Worm (Caenorhabditis elegans) whole organism, young adult: ENCODE measurements around the gene paa-1.
A peak's percentile ranks its signal among the peaks of the same experiment; 100 is the strongest.

Source experiments
- D2030.7 ChIP-seq: fragments of 200-800 bp; sonication (Bioruptor generic); IDR thresholded peaks from 2 replicates; pipeline ENCODE4 v1.3.6; 2022; ENCODE audit warnings: missing genetic modification reagents, missing genetic modification characterization, missing compliant biosample characterization
- F10E7.11 ChIP-seq: sonication (generic microtip); optimal IDR thresholded peaks from 2 replicates; lab custom pipeline; 2017; ENCODE audit warnings: mild to moderate bottlenecking, missing genetic modification characterization, moderate library complexity, missing compliant biosample characterization
- F23B12.7 ChIP-seq: sonication (generic microtip); optimal IDR thresholded peaks from 2 replicates; lab custom pipeline; 2017; ENCODE audit warnings: missing genetic modification characterization, mild to moderate bottlenecking, missing compliant biosample characterization, antibody characterized with exemption, moderate library complexity; ENCODE audit not compliant: insufficient read depth
- F37B4.10 ChIP-seq: fragments of 200-800 bp; sonication (Bioruptor generic); IDR thresholded peaks from 2 replicates; pipeline ENCODE4 v1.3.6; 2022; ENCODE audit warnings: missing genetic modification characterization, missing compliant biosample characterization
- F52B5.7 ChIP-seq: sonication (generic microtip); optimal IDR thresholded peaks from 2 replicates; lab custom pipeline; 2016; ENCODE audit warnings: mild to moderate bottlenecking, missing genetic modification characterization, missing compliant biosample characterization
- F55B11.4 ChIP-seq: sonication (generic microtip); optimal IDR thresholded peaks from 2 replicates; lab custom pipeline; 2016; ENCODE audit warnings: missing compliant biosample characterization, missing genetic modification characterization, borderline replicate concordance; ENCODE audit not compliant: insufficient read depth
- T26A5.8 ChIP-seq: sonication (generic microtip); optimal IDR thresholded peaks from 2 replicates; lab custom pipeline; 2016; ENCODE audit warnings: missing genetic modification characterization, missing compliant biosample characterization
- Y95B8A.8 ChIP-seq: fragments of 200-800 bp; sonication (Bioruptor generic); IDR thresholded peaks from 2 replicates; pipeline ENCODE4 v1.3.6; 2022; ENCODE audit warnings: missing genetic modification reagents, missing genetic modification characterization, missing compliant biosample characterization
- ama-1 ChIP-seq, 3 experiments: fragments of 150-350 bp in 1 of 3; sonication (generic microtip) in 2 of 3; optimal IDR thresholded peaks; 2 replicates each; lab custom pipeline; 2014 to 2018; ENCODE audit warnings: missing biosample characterization in 2 of 3, missing genetic modification characterization in 2 of 3, missing genetic modification reagents in 2 of 3
- aptf-3 ChIP-seq: fragments of 200-800 bp; sonication (Bioruptor generic); IDR thresholded peaks from 2 replicates; pipeline ENCODE4 v1.3.6; 2022; ENCODE audit warnings: missing genetic modification characterization, missing compliant biosample characterization
- atf-7 ChIP-seq: sonication (generic microtip); optimal IDR thresholded peaks from 2 replicates; lab custom pipeline; 2017; ENCODE audit warnings: mild to moderate bottlenecking, missing genetic modification characterization, missing compliant biosample characterization
- attf-5 ChIP-seq: fragments of 200-800 bp; sonication (Bioruptor generic); optimal IDR thresholded peaks from 2 replicates; lab custom pipeline; 2018; ENCODE audit warnings: mild to moderate bottlenecking, missing genetic modification characterization, missing compliant biosample characterization
- attf-6 ChIP-seq: fragments of 200-800 bp; sonication (Bioruptor generic); IDR thresholded peaks from 2 replicates; pipeline ENCODE4 v1.3.6; 2022; ENCODE audit warnings: missing genetic modification reagents, missing genetic modification characterization, missing compliant biosample characterization
- cebp-1 ChIP-seq, 2 experiments: fragments of 200-800 bp in 1 of 2; sonication (Bioruptor generic) in 1 of 2; sonication (generic microtip) in 1 of 2; IDR thresholded peaks in 1 of 2; optimal IDR thresholded peaks in 1 of 2; 2 replicates each; pipeline versions ENCODE4 v1.3.6 to Lab custom; 2017 to 2022; ENCODE audit warnings: missing compliant biosample characterization in 2 of 2, missing genetic modification characterization in 2 of 2, mild to moderate bottlenecking in 1 of 2, missing genetic modification reagents in 1 of 2, moderate library complexity in 1 of 2
- ceh-27 ChIP-seq: fragments of 200-800 bp; sonication (Bioruptor generic); optimal IDR thresholded peaks from 2 replicates; lab custom pipeline; 2018; ENCODE audit warnings: mild to moderate bottlenecking, missing genetic modification characterization, moderate library complexity, missing compliant biosample characterization
- ceh-79 ChIP-seq: sonication (generic microtip); optimal IDR thresholded peaks from 2 replicates; lab custom pipeline; 2017; ENCODE audit warnings: mild to moderate bottlenecking, missing genetic modification characterization, missing compliant biosample characterization
- chd-7 ChIP-seq: sonication (generic microtip); optimal IDR thresholded peaks from 2 replicates; lab custom pipeline; 2016; ENCODE audit warnings: mild to moderate bottlenecking, missing genetic modification characterization, moderate library complexity, missing compliant biosample characterization
- gei-17 ChIP-seq: fragments of 200-800 bp; sonication (Bioruptor generic); optimal IDR thresholded peaks from 2 replicates; lab custom pipeline; 2018; ENCODE audit warnings: mild to moderate bottlenecking, missing genetic modification characterization, missing compliant biosample characterization
- hlh-12 ChIP-seq: sonication (generic microtip); optimal IDR thresholded peaks from 2 replicates; lab custom pipeline; 2016; ENCODE audit warnings: missing genetic modification characterization, missing compliant biosample characterization
- hrde-1 ChIP-seq: sonication (generic microtip); optimal IDR thresholded peaks from 2 replicates; lab custom pipeline; 2016; ENCODE audit warnings: missing genetic modification characterization, mild to moderate bottlenecking, missing compliant biosample characterization, moderate library complexity, missing genotype, missing genetic modification reagents, borderline replicate concordance
- let-607 ChIP-seq, 2 experiments: fragments of 200-800 bp in 1 of 2; sonication (Bioruptor generic) in 1 of 2; sonication (generic microtip) in 1 of 2; optimal IDR thresholded peaks; 2 replicates each; lab custom pipeline; 2016 to 2018; ENCODE audit warnings: mild to moderate bottlenecking in 2 of 2, missing compliant biosample characterization in 2 of 2, missing genetic modification characterization in 2 of 2, moderate library complexity in 2 of 2, missing genotype in 1 of 2
- lin-40 ChIP-seq: sonication (generic microtip); optimal IDR thresholded peaks from 2 replicates; lab custom pipeline; 2016; ENCODE audit warnings: missing genetic modification characterization, mild to moderate bottlenecking, missing compliant biosample characterization, missing genotype, missing genetic modification reagents
- lin-54 ChIP-seq: fragments of 200-800 bp; sonication (Bioruptor generic); optimal IDR thresholded peaks from 2 replicates; lab custom pipeline; 2018; ENCODE audit warnings: mild to moderate bottlenecking, missing genetic modification characterization, missing compliant biosample characterization
- madf-10 ChIP-seq: sonication (generic microtip); optimal IDR thresholded peaks from 2 replicates; lab custom pipeline; 2016; ENCODE audit warnings: mild to moderate bottlenecking, missing genetic modification characterization, missing compliant biosample characterization
- madf-3 ChIP-seq: fragments of 200-800 bp; sonication (Bioruptor generic); IDR thresholded peaks from 2 replicates; pipeline ENCODE4 v1.3.6; 2022; ENCODE audit warnings: missing genetic modification reagents, missing genetic modification characterization, missing compliant biosample characterization
- nfya-1 ChIP-seq: sonication (generic microtip); optimal IDR thresholded peaks from 2 replicates; lab custom pipeline; 2017; ENCODE audit warnings: antibody characterized with exemption, missing compliant biosample characterization, missing genetic modification characterization, borderline replicate concordance; ENCODE audit not compliant: insufficient read depth
- nfyb-1 ChIP-seq: fragments of 200-800 bp; sonication (Bioruptor generic); IDR thresholded peaks from 2 replicates; pipeline ENCODE4 v1.3.6; 2022; ENCODE audit warnings: missing genetic modification reagents, missing genetic modification characterization, missing compliant biosample characterization
- nhr-120 ChIP-seq: fragments of 200-800 bp; sonication (Bioruptor generic); IDR thresholded peaks from 2 replicates; pipeline ENCODE4 v1.3.6; 2022; ENCODE audit warnings: missing genetic modification characterization, missing compliant biosample characterization
- rec-8 ChIP-seq, 2 experiments: sonication (generic microtip); optimal IDR thresholded peaks; 2 replicates each; lab custom pipeline; 2016; ENCODE audit warnings: mild to moderate bottlenecking in 2 of 2, missing genetic modification characterization in 2 of 2, missing genetic modification reagents in 2 of 2, missing genotype in 2 of 2, missing biosample characterization in 1 of 2, missing compliant biosample characterization in 1 of 2, moderate library complexity in 1 of 2
- repo-1 ChIP-seq: sonication (generic microtip); optimal IDR thresholded peaks from 2 replicates; lab custom pipeline; 2017; ENCODE audit warnings: mild to moderate bottlenecking, missing genetic modification characterization, missing compliant biosample characterization
- rpc-1 ChIP-seq, 2 experiments: fragments of 150-350 bp in 1 of 2; sonication (generic microtip) in 1 of 2; optimal IDR thresholded peaks; 2 replicates each; lab custom pipeline; 2014 to 2018; ENCODE audit warnings: missing biosample characterization in 1 of 2, missing genetic modification characterization in 1 of 2, missing genetic modification reagents in 1 of 2, missing genotype in 1 of 2
- sea-2 ChIP-seq: fragments of 200-800 bp; sonication (Bioruptor generic); IDR thresholded peaks from 2 replicates; pipeline ENCODE4 v1.3.6; 2022; ENCODE audit warnings: missing genetic modification characterization, missing compliant biosample characterization
- snpc-1.3 ChIP-seq: sonication (generic microtip); optimal IDR thresholded peaks from 2 replicates; lab custom pipeline; 2017; ENCODE audit warnings: missing genetic modification characterization, mild to moderate bottlenecking, missing compliant biosample characterization, antibody characterized with exemption, moderate library complexity, missing genotype, missing genetic modification reagents; ENCODE audit not compliant: insufficient read depth
- snpc-3.4 ChIP-seq: sonication (generic microtip); optimal IDR thresholded peaks from 2 replicates; lab custom pipeline; 2017; ENCODE audit warnings: missing genetic modification characterization, mild to moderate bottlenecking, missing compliant biosample characterization, antibody characterized with exemption, moderate library complexity, missing genotype, missing genetic modification reagents
- snpc-4 ChIP-seq, 5 experiments: fragments of 150-350 bp in 1 of 5; sonication (generic microtip) in 4 of 5; optimal IDR thresholded peaks; 2 replicates each; lab custom pipeline; 2014 to 2018; ENCODE audit warnings: missing genetic modification characterization in 5 of 5, missing biosample characterization in 3 of 5, antibody characterized with exemption in 2 of 5, mild to moderate bottlenecking in 2 of 5, missing compliant biosample characterization in 2 of 5, missing genotype in 2 of 5, moderate library complexity in 2 of 5, missing genetic modification reagents in 1 of 5
- tbp1 ChIP-seq: fragments of 200-800 bp; sonication (Bioruptor generic); optimal IDR thresholded peaks from 2 replicates; lab custom pipeline; 2018; ENCODE audit warnings: mild to moderate bottlenecking, missing genetic modification characterization, missing compliant biosample characterization
- tbx-9 ChIP-seq: sonication (generic microtip); optimal IDR thresholded peaks from 2 replicates; lab custom pipeline; 2016; ENCODE audit warnings: borderline replicate concordance, missing genetic modification characterization, inconsistent platforms, missing compliant biosample characterization
- xnd-1 ChIP-seq: sonication (generic microtip); optimal IDR thresholded peaks from 2 replicates; lab custom pipeline; 2016; ENCODE audit warnings: missing genotype, missing genetic modification reagents, missing genetic modification characterization, missing compliant biosample characterization
- ztf-26 ChIP-seq: sonication (generic microtip); optimal IDR thresholded peaks from 2 replicates; lab custom pipeline; 2017; ENCODE audit warnings: missing genetic modification characterization, missing compliant biosample characterization
- ztf-28 ChIP-seq: fragments of 200-800 bp; sonication (Bioruptor generic); IDR thresholded peaks from 2 replicates; pipeline ENCODE4 v1.3.6; 2022; ENCODE audit warnings: missing genetic modification reagents, missing genetic modification characterization, missing compliant biosample characterization
- ztf-3 ChIP-seq: fragments of 200-800 bp; sonication (Bioruptor generic); optimal IDR thresholded peaks from 2 replicates; lab custom pipeline; 2018; ENCODE audit warnings: mild to moderate bottlenecking, missing genetic modification characterization, missing compliant biosample characterization
- ztf-6 ChIP-seq: fragments of 200-800 bp; sonication (Bioruptor generic); IDR thresholded peaks from 2 replicates; pipeline ENCODE4 v1.3.6; 2022; ENCODE audit warnings: missing genetic modification reagents, missing genetic modification characterization, missing compliant biosample characterization

paa-1 gene

ce11 chrIII:5500732-5501131, 50.2 kb downstream of the paa-1 start:
- no peak for TF ChIP-seq F55B11.4 (tag; lab: Kevin White, UChicago)
- TF ChIP-seq T26A5.8: no peak
- no peak for TF ChIP-seq rec-8 (tag; optimal IDR thresholded peaks at IDR 0.05; lab: Kevin White, UChicago)
- TF ChIP-seq lin-40 (tag; lab: Kevin White, UChicago): no peak
- TF ChIP-seq aptf-3 (GFP tag; lab: Robert Waterston, UW): no peak
- no peak for TF ChIP-seq nfyb-1 (GFP tag; lab: Robert Waterston, UW)
- no peak for TF ChIP-seq rpc-1 (optimal IDR thresholded peaks at IDR 0.05; lab: Kevin White, UChicago)
- no peak for TF ChIP-seq rpc-1 (tag; optimal IDR thresholded peaks at IDR 0.05; lab: Kevin White, UChicago)
- TF ChIP-seq F23B12.7 (tag; lab: Kevin White, UChicago): no peak
- no peak for TF ChIP-seq ztf-3
- TF ChIP-seq madf-10: no peak
- TF ChIP-seq tbx-9: no peak
- no peak for TF ChIP-seq nfya-1
- TF ChIP-seq Y95B8A.8: no peak
- TF ChIP-seq hrde-1: no peak

DNA sequence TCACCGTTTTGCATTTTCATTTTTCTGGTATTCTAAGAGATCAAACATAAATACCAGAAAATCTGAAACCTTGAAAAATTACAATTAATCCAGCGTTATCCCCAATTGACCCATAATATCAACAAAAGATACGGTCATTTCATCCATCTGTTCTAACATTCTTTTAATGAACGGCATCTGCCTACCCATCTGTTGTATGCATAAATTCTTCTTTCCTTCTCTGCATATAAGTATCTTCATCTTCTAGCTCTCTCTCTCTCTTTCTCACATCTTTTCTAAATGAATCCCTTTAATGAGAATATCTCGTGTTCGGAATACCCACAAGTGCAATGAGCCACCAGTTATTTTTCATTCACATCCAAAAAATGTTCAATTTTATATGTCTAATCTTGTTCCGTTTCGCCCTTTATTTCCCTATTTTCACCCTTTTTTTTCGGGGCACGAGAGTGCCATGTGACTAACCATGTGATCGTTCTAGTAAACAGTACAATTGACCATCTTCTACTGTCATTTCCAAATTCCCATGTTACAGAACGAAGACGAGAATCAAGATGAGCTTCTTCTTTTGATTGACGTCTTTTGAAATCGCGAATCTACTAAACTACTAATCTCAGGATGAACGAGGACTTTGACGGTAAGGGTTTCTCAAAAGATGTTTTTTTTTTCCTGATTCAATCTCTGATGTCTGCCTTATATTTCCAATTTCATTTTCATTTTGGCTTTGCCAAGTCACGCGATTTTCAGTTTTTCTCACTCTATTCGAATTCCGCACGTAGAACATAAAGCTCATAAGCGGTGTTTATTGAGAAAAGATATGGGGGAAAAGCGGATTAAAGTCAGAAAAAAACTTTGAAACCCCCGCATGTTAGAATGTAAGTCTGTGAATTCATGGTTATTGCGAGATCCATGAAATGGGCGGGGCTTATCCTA, 51.1 kb downstream of the paa-1 start, which contains the start of gene R02F2.1:
R02F2.1 (plus strand) TSS at position 528 of the 930 bp plus-strand sequence.
- TF ChIP-seq repo-1: no peak
- no peak for TF ChIP-seq hlh-12 (tag; lab: Kevin White, UChicago)
- no peak for TF ChIP-seq madf-10
- TF ChIP-seq madf-3: 0 out of 2 replicates have a peak, but pooled peaks have one; percentile 23
- no peak for TF ChIP-seq snpc-3.4 (tag; lab: Kevin White, UChicago)
- TF ChIP-seq lin-40 (tag; lab: Kevin White, UChicago): no peak
- no peak for TF ChIP-seq xnd-1 (tag; lab: Kevin White, UChicago)
- no peak for TF ChIP-seq ceh-79 (tag; lab: Kevin White, UChicago)
- TF ChIP-seq ztf-26 (tag; lab: Kevin White, UChicago): peak; percentile 39
- 0 out of 2 replicates have a peak, but pooled peaks have one; percentile 26 for TF ChIP-seq cebp-1 (GFP tag; IDR thresholded peaks at IDR 0.05; lab: Robert Waterston, UW)
- TF ChIP-seq cebp-1 (tag; optimal IDR thresholded peaks at IDR 0.05; lab: Kevin White, UChicago): peak; percentile 67
- TF ChIP-seq atf-7: no peak
- TF ChIP-seq ztf-28: no peak
- no peak for TF ChIP-seq nhr-120 (GFP tag; lab: Robert Waterston, UW)
- no peak for TF ChIP-seq let-607 (tag; optimal IDR thresholded peaks at IDR 0.05; lab: Kevin White, UChicago)
- peak; percentile 25 for TF ChIP-seq tbp1 (GFP tag; lab: Kevin White, UChicago)
- TF ChIP-seq F37B4.10: no peak
- no peak for TF ChIP-seq lin-54 (GFP tag; lab: Kevin White, UChicago)
- TF ChIP-seq ztf-6 (GFP tag; lab: Robert Waterston, UW): no peak
- TF ChIP-seq snpc-4 (GFP tag; optimal IDR thresholded peaks at IDR 0.05; lab: Kevin White, UChicago): no peak
- no peak for TF ChIP-seq snpc-4 (tag; optimal IDR thresholded peaks at IDR 0.05; lab: Kevin White, UChicago)
- TF ChIP-seq sea-2 (GFP tag; lab: Robert Waterston, UW): no peak
- no peak for TF ChIP-seq D2030.7 (GFP tag; lab: Robert Waterston, UW)
- no peak for TF ChIP-seq chd-7 (tag; lab: Kevin White, UChicago)
- no peak for TF ChIP-seq F52B5.7 (tag; lab: Kevin White, UChicago)
- TF ChIP-seq ceh-27 (GFP tag; lab: Kevin White, UChicago): no peak
- TF ChIP-seq F23B12.7 (tag; lab: Kevin White, UChicago): no peak
- no peak for TF ChIP-seq attf-6 (GFP tag; lab: Robert Waterston, UW)
- TF ChIP-seq ama-1 (optimal IDR thresholded peaks at IDR 0.05; lab: Kevin White, UChicago): peak; percentile 62
- no peak for TF ChIP-seq ama-1 (GFP tag; optimal IDR thresholded peaks at IDR 0.05; lab: Kevin White, UChicago)
- no peak for TF ChIP-seq tbx-9
- peak; percentile 30 for TF ChIP-seq gei-17
- TF ChIP-seq attf-5 (GFP tag; lab: Kevin White, UChicago): no peak
- no peak for TF ChIP-seq F10E7.11 (tag; lab: Kevin White, UChicago)
- TF ChIP-seq snpc-1.3 (tag; lab: Kevin White, UChicago): no peak
